Worm (Caenorhabditis elegans): Measurements from ENCODE around the gene col-142.
A peak's percentile ranks its signal among the peaks of the same experiment; 100 is the strongest.

col-142 gene

ce11 chrV:6792973-6793372 lies 38.0 kb upstream of the col-142 start:
- TF ChIP-seq F39B2.1 (GFP tag; IDR thresholded peaks at IDR 0.05) (no peak), efl-1 (GFP tag; optimal IDR thresholded peaks at IDR 0.05) (peak; percentile 80), dpl-1 (GFP tag; optimal IDR thresholded peaks at IDR 0.05) (peak; percentile 29), madf-6 (GFP tag; IDR thresholded peaks at IDR 0.05) (peak; percentile 53; the same call in 1 of the 2 replicates), lin-54 (GFP tag; optimal IDR thresholded peaks at IDR 0.05) (peak; percentile 74), lsl-1 (GFP tag; optimal IDR thresholded peaks at IDR 0.05) (peak; percentile 45), die-1 (tag; optimal IDR thresholded peaks at IDR 0.05) (no peak), snpc-1.1 (tag; optimal IDR thresholded peaks at IDR 0.05; ENCODE audit: insufficient read depth) (no peak)

- TF ChIP-seq Y67H2A.10 (GFP tag; conservative IDR thresholded peaks at IDR 0.05) (no peak), snpc-1.3 (tag; optimal IDR thresholded peaks at IDR 0.05; ENCODE audit: insufficient read depth) (no peak), nhr-179 (tag; optimal IDR thresholded peaks at IDR 0.05) (no peak), F10E7.11 (tag; optimal IDR thresholded peaks at IDR 0.05) (no peak), dox-1 (GFP tag; IDR thresholded peaks at IDR 0.05) (0 out of 2 replicates have a peak, but pooled peaks have one; percentile 10), ekl-4 (GFP tag; IDR thresholded peaks at IDR 0.05) (no peak), unc-130 (GFP tag; optimal IDR thresholded peaks at IDR 0.05) (no peak), zfh-2 (GFP tag; conservative IDR thresholded peaks at IDR 0.05) (peak; percentile 92)
Observed at ce11 chrV:6793744-6794239, 37.2 kb upstream of the col-142 start, which contains the start of gene ZC404.1. Gene ZC404.1 (plus strand): TSS chrV:6794189.

- TF ChIP-seq hmg-20 (GFP tag; IDR thresholded peaks at IDR 0.05) (no peak), C17E4.6 (GFP tag; IDR thresholded peaks at IDR 0.05) (no peak), F37B4.10 (GFP tag; IDR thresholded peaks at IDR 0.05) (no peak), aptf-2 (GFP tag; conservative IDR thresholded peaks at IDR 0.05) (no peak), lin-54 (GFP tag; optimal IDR thresholded peaks at IDR 0.05) (no peak), mcd-1 (GFP tag; IDR thresholded peaks at IDR 0.05) (no peak), ztf-22 (GFP tag; optimal IDR thresholded peaks at IDR 0.05) (no peak), pha-4 (tag; optimal IDR thresholded peaks at IDR 0.05) (no peak), F10E7.11 (tag; optimal IDR thresholded peaks at IDR 0.05) (no peak), sptf-2 (GFP tag; optimal IDR thresholded peaks at IDR 0.05) (no peak), bed-1 (GFP tag; IDR thresholded peaks at IDR 0.05) (no peak), dox-1 (GFP tag; IDR thresholded peaks at IDR 0.05) (no peak), D2030.7 (GFP tag; IDR thresholded peaks at IDR 0.05) (no peak), ceh-40 (GFP tag; IDR thresholded peaks at IDR 0.05) (no peak), F55B11.4 (tag; optimal IDR thresholded peaks at IDR 0.05; ENCODE audit: borderline replicate concordance, insufficient read depth) (no peak), let-607 (tag; optimal IDR thresholded peaks at IDR 0.05) (no peak)
Observed at ce11 chrV:6796264-6796663, 34.7 kb upstream of the col-142 start.

- TF ChIP-seq hmg-1.2 (GFP tag; IDR thresholded peaks at IDR 0.05) (peak; percentile 91; the same call in 1 of the 2 replicates), B0035.1 (tag; optimal IDR thresholded peaks at IDR 0.05) (no peak), hlh-26 (GFP tag; conservative IDR thresholded peaks at IDR 0.05) (no peak), rec-8 (tag; optimal IDR thresholded peaks at IDR 0.05) (no peak)
Observed at ce11 chrV:6796894-6797293, 34.1 kb upstream of the col-142 start.

Data from whole organism, young adult.